Worm (Caenorhabditis elegans): ENCODE data around the gene ugt-49.

DNA sequence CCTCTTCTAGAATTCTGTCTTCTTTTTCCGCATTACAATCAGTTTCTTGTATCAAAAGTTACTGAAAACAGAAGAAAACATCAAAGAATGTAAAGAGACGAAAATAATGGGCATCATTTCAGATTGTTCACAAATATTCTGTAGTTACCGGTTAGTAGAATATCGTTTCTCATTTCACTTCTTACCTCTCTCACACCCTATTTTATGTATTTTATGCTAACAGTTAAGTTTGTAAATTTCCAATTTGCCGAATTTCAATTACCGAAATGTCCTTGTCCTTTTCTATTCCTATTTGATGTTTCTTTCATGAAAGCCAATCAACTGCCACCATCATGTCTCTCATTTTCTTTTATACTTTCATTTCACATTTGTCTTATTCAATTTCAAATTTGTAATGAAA is 51.4 kb downstream of the ugt-49 start:
- no peak for TF ChIP-seq egl-44 (GFP tag; IDR thresholded peaks at IDR 0.05)
- TF ChIP-seq dox-1 (GFP tag; IDR thresholded peaks at IDR 0.05): no peak
- no peak for TF ChIP-seq unc-62 (GFP tag; optimal IDR thresholded peaks at IDR 0.05)
- TF ChIP-seq attf-6 (GFP tag; IDR thresholded peaks at IDR 0.05): no peak
- no peak for TF ChIP-seq snpc-3.4 (tag; optimal IDR thresholded peaks at IDR 0.05)
- no peak for TF ChIP-seq B0019.2 (GFP tag; conservative IDR thresholded peaks at IDR 0.05)
- TF ChIP-seq bed-1 (GFP tag; IDR thresholded peaks at IDR 0.05): no peak
- no peak for TF ChIP-seq B0336.3 (GFP tag; IDR thresholded peaks at IDR 0.05)

All from whole organism, young adult.